Worm (Caenorhabditis elegans): ENCODE measurements around the gene srh-23.

Gene srh-23

DNA sequence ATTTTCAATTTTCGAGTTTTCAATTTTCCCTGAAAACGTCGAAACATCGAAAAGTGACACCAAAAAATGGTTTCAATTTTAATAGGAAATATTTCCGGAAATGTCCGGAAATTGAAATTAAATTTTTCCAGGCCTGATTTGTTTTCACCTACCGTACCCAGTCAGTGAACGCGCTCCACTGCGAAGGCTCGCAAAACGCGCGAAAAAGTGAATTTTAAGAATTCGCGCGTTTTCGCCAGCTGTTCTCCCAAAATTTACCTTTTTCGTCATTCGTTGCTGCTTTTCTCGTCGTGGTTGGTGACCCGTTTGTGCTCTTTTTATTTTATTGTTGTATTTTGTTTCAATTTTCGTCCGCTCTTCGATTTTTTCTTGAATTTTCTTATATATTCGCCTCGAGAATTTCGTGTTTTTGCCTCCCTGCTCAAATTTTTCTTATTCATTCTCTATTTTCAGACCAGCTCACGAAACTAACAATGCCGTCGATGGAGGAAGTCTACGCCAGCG lies 30.9 kb upstream of the srh-23 start, which contains the start of gene T19H12.2 (continued):
- peak; percentile 93 for TF ChIP-seq Y95B8A.8 (GFP tag; IDR thresholded peaks at IDR 0.05)
- no peak for TF ChIP-seq nhr-27 (tag; optimal IDR thresholded peaks at IDR 0.05)
- no peak for TF ChIP-seq ztf-26 (tag; optimal IDR thresholded peaks at IDR 0.05)
- 0 out of 2 replicates have a peak, but pooled peaks have one; percentile 69 for TF ChIP-seq ztf-25 (GFP tag; IDR thresholded peaks at IDR 0.05)
- no peak for TF ChIP-seq F37B4.10 (GFP tag; IDR thresholded peaks at IDR 0.05)
- TF ChIP-seq mel-28 (tag; optimal IDR thresholded peaks at IDR 0.05; ENCODE audit: borderline replicate concordance), result no peak
- no peak for TF ChIP-seq C06A6.2 (GFP tag; conservative IDR thresholded peaks at IDR 0.05)
- no peak for TF ChIP-seq F22D6.2 (tag; optimal IDR thresholded peaks at IDR 0.05)
- TF ChIP-seq F55B11.4 (tag; optimal IDR thresholded peaks at IDR 0.05; ENCODE audit: borderline replicate concordance, insufficient read depth), result no peak
- TF ChIP-seq T26A5.8 (tag; optimal IDR thresholded peaks at IDR 0.05), result no peak
- TF ChIP-seq B0019.2 (GFP tag; conservative IDR thresholded peaks at IDR 0.05), result peak; percentile 93
- TF ChIP-seq madf-3 (GFP tag; IDR thresholded peaks at IDR 0.05), result peak; percentile 92
- peak; percentile 89 for TF ChIP-seq hsf-1 (GFP tag; IDR thresholded peaks at IDR 0.05)
- TF ChIP-seq hmg-20 (GFP tag; IDR thresholded peaks at IDR 0.05), result no peak
- peak; percentile 99 for TF ChIP-seq xnd-1 (tag; optimal IDR thresholded peaks at IDR 0.05)
- TF ChIP-seq hmg-1.2 (GFP tag; IDR thresholded peaks at IDR 0.05), result peak; percentile 74
- no peak for TF ChIP-seq unc-62 (GFP tag; optimal IDR thresholded peaks at IDR 0.05)
- no peak for TF ChIP-seq lsy-27 (tag; optimal IDR thresholded peaks at IDR 0.05; ENCODE audit: borderline replicate concordance, insufficient read depth)
- peak; percentile 91 for TF ChIP-seq C17E4.6 (GFP tag; IDR thresholded peaks at IDR 0.05)
- TF ChIP-seq tbx-9 (tag; optimal IDR thresholded peaks at IDR 0.05; ENCODE audit: borderline replicate concordance), result no peak
- no peak for TF ChIP-seq let-607 (tag; optimal IDR thresholded peaks at IDR 0.05)
- peak; percentile 99 for TF ChIP-seq ceh-91 (GFP tag; IDR thresholded peaks at IDR 0.05)
- TF ChIP-seq ama-1 (optimal IDR thresholded peaks at IDR 0.05), result no peak
- no peak for TF ChIP-seq ama-1 (GFP tag; optimal IDR thresholded peaks at IDR 0.05)
- no peak for TF ChIP-seq hlh-26 (GFP tag; conservative IDR thresholded peaks at IDR 0.05)
- no peak for TF ChIP-seq sea-2 (GFP tag; IDR thresholded peaks at IDR 0.05)
- no peak for TF ChIP-seq sdz-38 (tag; optimal IDR thresholded peaks at IDR 0.05)
- no peak for TF ChIP-seq mes-4 (tag; optimal IDR thresholded peaks at IDR 0.05)
- TF ChIP-seq chd-7 (tag; optimal IDR thresholded peaks at IDR 0.05), result no peak
- no peak for TF ChIP-seq nhr-120 (GFP tag; IDR thresholded peaks at IDR 0.05)
- TF ChIP-seq ztf-22 (GFP tag; optimal IDR thresholded peaks at IDR 0.05), result no peak

DNA sequence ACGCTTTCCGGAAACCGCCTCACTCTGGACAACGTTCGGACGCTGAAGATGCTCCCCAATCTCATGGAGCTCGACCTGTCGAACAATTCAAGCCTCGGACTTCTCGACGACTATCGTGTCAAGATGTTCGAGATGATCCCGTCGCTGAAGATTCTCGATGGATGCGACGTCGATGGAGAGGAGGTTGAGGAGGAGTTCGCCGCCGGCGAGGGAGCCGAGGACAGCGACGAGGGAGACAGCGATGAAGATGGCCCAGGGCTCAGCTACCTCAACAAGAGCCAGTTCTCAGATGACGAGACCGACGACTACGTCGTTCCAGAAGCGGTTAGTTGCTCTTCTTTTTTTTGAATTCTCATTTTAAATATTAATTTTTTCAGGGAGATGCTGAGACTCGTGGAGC lies 30.1 kb upstream of the srh-23 start:
- peak; percentile 70; the same call in 1 of the 2 replicates for TF ChIP-seq egrh-3 (GFP tag; IDR thresholded peaks at IDR 0.05)
- no peak for TF ChIP-seq die-1 (tag; optimal IDR thresholded peaks at IDR 0.05)
- peak; percentile 81 for TF ChIP-seq zfh-2 (GFP tag; conservative IDR thresholded peaks at IDR 0.05)

DNA sequence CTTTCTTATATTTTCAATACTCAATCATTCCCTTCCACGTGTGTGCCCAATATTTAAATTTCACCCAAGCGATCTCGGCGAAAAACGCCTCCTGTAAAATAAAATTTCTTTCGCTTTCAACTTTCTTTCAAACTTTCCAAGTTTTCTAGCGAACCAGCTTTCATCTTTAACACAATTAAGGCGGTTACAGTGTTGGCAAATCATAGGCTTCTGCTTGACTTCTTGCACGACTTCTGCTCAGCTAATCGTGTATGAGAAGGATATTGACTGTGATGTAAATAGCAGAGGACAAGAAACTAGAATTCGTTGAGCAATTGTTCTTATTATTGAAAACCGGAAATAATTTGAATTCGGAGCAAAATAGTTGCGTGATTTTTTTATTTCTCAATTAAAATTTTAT lies 29.6 kb upstream of the srh-23 start:
- no peak for TF ChIP-seq repo-1 (tag; optimal IDR thresholded peaks at IDR 0.05)
- peak; percentile 9 for TF ChIP-seq him-1 (tag; optimal IDR thresholded peaks at IDR 0.05)
- TF ChIP-seq ztf-3 (GFP tag; optimal IDR thresholded peaks at IDR 0.05), result no peak
- TF ChIP-seq nfya-2 (GFP tag; IDR thresholded peaks at IDR 0.05), result no peak
- no peak for TF ChIP-seq F57C9.4 (tag; optimal IDR thresholded peaks at IDR 0.05)
- TF ChIP-seq hlh-26 (GFP tag; conservative IDR thresholded peaks at IDR 0.05), result no peak
- peak; percentile 8 for TF ChIP-seq mxl-1 (tag; optimal IDR thresholded peaks at IDR 0.05)
- TF ChIP-seq attf-6 (GFP tag; IDR thresholded peaks at IDR 0.05), result peak; percentile 70; the same call in 1 of the 2 replicates
- TF ChIP-seq madf-8 (GFP tag; conservative IDR thresholded peaks at IDR 0.05), result peak; percentile 53
- TF ChIP-seq snpc-1.3 (tag; optimal IDR thresholded peaks at IDR 0.05; ENCODE audit: insufficient read depth), result peak; percentile 45
- peak; percentile 25 for TF ChIP-seq lin-54 (GFP tag; optimal IDR thresholded peaks at IDR 0.05)
- no peak for TF ChIP-seq unc-62 (GFP tag; optimal IDR thresholded peaks at IDR 0.05)
- TF ChIP-seq pbrm-1 (GFP tag; IDR thresholded peaks at IDR 0.05), result peak; percentile 62; the same call in 1 of the 2 replicates
- no peak for TF ChIP-seq bed-2 (GFP tag; IDR thresholded peaks at IDR 0.05)
- no peak for TF ChIP-seq F10E7.11 (tag; optimal IDR thresholded peaks at IDR 0.05)
- no peak for TF ChIP-seq ztf-22 (GFP tag; optimal IDR thresholded peaks at IDR 0.05)
- TF ChIP-seq lsl-1 (GFP tag; optimal IDR thresholded peaks at IDR 0.05), result peak; percentile 57
